Fruit fly (Drosophila melanogaster) whole organism, adult: ENCODE results near the gene PK2-R2.

Source experiments
- CG11617 ChIP-seq: fragments of 200-800 bp; sonication (Bioruptor generic); optimal IDR thresholded peaks from 2 replicates; lab custom pipeline; 2017; ENCODE audit warnings: mild to moderate bottlenecking, missing biosample characterization, missing genetic modification reagents, missing genetic modification characterization
- CG12768 ChIP-seq: fragments of 200-800 bp; sonication (Bioruptor generic); optimal IDR thresholded peaks from 2 replicates; lab custom pipeline; 2017; ENCODE audit warnings: missing biosample characterization, missing genetic modification characterization, mild to moderate bottlenecking, moderate library complexity, missing genetic modification reagents
- CG14711 ChIP-seq: fragments of 200-800 bp; sonication (Bioruptor generic); optimal IDR thresholded peaks from 2 replicates; lab custom pipeline; 2018; ENCODE audit warnings: missing biosample characterization, mild to moderate bottlenecking, missing genetic modification characterization, moderate library complexity
- CG1620 ChIP-seq: fragments of 200-800 bp; sonication (Bioruptor generic); optimal IDR thresholded peaks from 2 replicates; lab custom pipeline; 2016; ENCODE audit warnings: missing biosample characterization, missing genetic modification characterization
- CG33017 ChIP-seq: fragments of 200-800 bp; sonication (Bioruptor generic); optimal IDR thresholded peaks from 2 replicates; lab custom pipeline; 2018; ENCODE audit warnings: missing biosample characterization, mild to moderate bottlenecking, missing genetic modification characterization, moderate library complexity
- CG5204 ChIP-seq: fragments of 200-800 bp; sonication (Bioruptor generic); optimal IDR thresholded peaks from 2 replicates; lab custom pipeline; 2016; ENCODE audit warnings: missing biosample characterization, missing genetic modification characterization
- CG7045 ChIP-seq: fragments of 200-800 bp; sonication (Bioruptor generic); optimal IDR thresholded peaks from 2 replicates; lab custom pipeline; 2017; ENCODE audit warnings: missing biosample characterization, mild to moderate bottlenecking, missing genetic modification characterization
- CG7101 ChIP-seq: fragments of 200-800 bp; sonication (Bioruptor generic); optimal IDR thresholded peaks from 2 replicates; lab custom pipeline; 2018; ENCODE audit warnings: missing biosample characterization, mild to moderate bottlenecking, missing genetic modification characterization, moderate library complexity
- Clk ChIP-seq: fragments of 200-800 bp; sonication (Bioruptor generic); optimal IDR thresholded peaks from 2 replicates; lab custom pipeline; 2017; ENCODE audit warnings: missing biosample characterization, missing genetic modification characterization
- Crg-1 ChIP-seq: fragments of 200-800 bp; sonication (Bioruptor generic); optimal IDR thresholded peaks from 2 replicates; lab custom pipeline; 2016; ENCODE audit warnings: missing biosample characterization, missing genetic modification characterization
- Hr96 ChIP-seq: fragments of 200-800 bp; sonication (Bioruptor generic); optimal IDR thresholded peaks from 2 replicates; lab custom pipeline; 2016; ENCODE audit warnings: missing biosample characterization, missing genetic modification characterization
- Mnt ChIP-seq: fragments of 200-800 bp; sonication (Bioruptor generic); optimal IDR thresholded peaks from 2 replicates; lab custom pipeline; 2016; ENCODE audit warnings: missing biosample characterization, mild to moderate bottlenecking, missing genetic modification characterization
- bab1 ChIP-seq: fragments of 200-800 bp; sonication (Bioruptor generic); optimal IDR thresholded peaks from 3 replicates; lab custom pipeline; 2019; ENCODE audit warnings: missing biosample characterization, mild to moderate bottlenecking, missing genetic modification characterization, moderate library complexity
- cic ChIP-seq: fragments of 200-800 bp; sonication (Bioruptor generic); optimal IDR thresholded peaks from 2 replicates; lab custom pipeline; 2017; ENCODE audit warnings: missing biosample characterization, mild to moderate bottlenecking, missing genetic modification characterization, moderate library complexity
- cnc ChIP-seq, 2 experiments: fragments of >200 bp; optimal IDR thresholded peaks; 2 replicates each; lab custom pipeline; 2017
- kay ChIP-seq: fragments of 200-800 bp; sonication (Bioruptor generic); peaks from one replicate; lab custom pipeline; 2016; ENCODE audit warnings: missing biosample characterization, missing genetic modification characterization, borderline replicate concordance
- ovo ChIP-seq: fragments of 200-800 bp; sonication (Bioruptor generic); optimal IDR thresholded peaks from 2 replicates; lab custom pipeline; 2016; ENCODE audit warnings: missing biosample characterization, missing genetic modification characterization
- pad ChIP-seq: fragments of 200-800 bp; sonication (Bioruptor generic); optimal IDR thresholded peaks from 3 replicates; lab custom pipeline; 2017; ENCODE audit warnings: missing biosample characterization, missing genetic modification characterization, mild to moderate bottlenecking, moderate library complexity, missing genetic modification reagents
- tj ChIP-seq: fragments of 200-800 bp; sonication (Bioruptor generic); optimal IDR thresholded peaks from 3 replicates; lab custom pipeline; 2017; ENCODE audit warnings: missing biosample characterization, mild to moderate bottlenecking, missing genetic modification characterization, moderate library complexity
- toe ChIP-seq: fragments of 200-800 bp; sonication (Bioruptor generic); optimal IDR thresholded peaks from 2 replicates; lab custom pipeline; 2016; ENCODE audit warnings: missing biosample characterization, missing genetic modification characterization

The PK2-R2 gene

dm6 chr3R:13371840-13372680, 38.1 kb upstream of the PK2-R2 start, which contains the start of the genes Lip3 and CG34309:
TSS of gene Lip3 (minus strand) at chr3R:13371904.
TSS of gene CG34309 (plus strand) at chr3R:13372630.
- TF ChIP-seq Mnt (GFP tag; lab: Kevin White, UChicago) (no peak), Clk (GFP tag; lab: Kevin White, UChicago) (no peak), CG7101 (tag; lab: Kevin White, UChicago) (peak; percentile 19), kay (GFP tag; lab: Kevin White, UChicago) (no peak), CG12768 (GFP tag; lab: Kevin White, UChicago) (no peak), CG11617 (GFP tag; lab: Kevin White, UChicago) (peak; percentile 3), ovo (GFP tag; lab: Kevin White, UChicago) (no peak), CG33017 (peak; percentile 50), toe (GFP tag; lab: Kevin White, UChicago) (no peak)

DNA sequence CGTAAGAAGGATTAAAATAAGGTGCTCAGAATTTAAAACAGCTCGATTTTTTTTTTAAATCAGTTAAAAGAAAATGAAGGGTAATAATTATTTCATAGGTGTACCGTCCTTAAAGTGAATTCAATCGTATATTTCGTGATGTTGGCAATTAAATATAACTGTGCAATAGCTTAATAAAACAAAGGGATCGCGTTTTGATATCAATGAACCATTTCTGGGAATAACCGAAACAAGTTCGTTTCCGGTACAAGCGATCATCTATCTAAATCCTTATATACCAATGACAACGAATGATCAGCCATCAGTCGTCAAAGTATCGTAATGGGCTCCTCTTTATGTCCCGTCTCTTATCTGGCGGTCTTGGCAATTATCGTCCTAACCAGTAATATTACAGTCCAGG, 35.4 kb upstream of the PK2-R2 start, which contains the start of gene CheA87a:
CheA87a (plus strand) TSS at position 301 of the 400 bp plus-strand sequence.
- TF ChIP-seq Clk (GFP tag; lab: Kevin White, UChicago) (no peak), tj (no peak), Mnt (GFP tag; lab: Kevin White, UChicago) (no peak), Hr96 (GFP tag; lab: Kevin White, UChicago) (no peak), CG14711 (no peak), kay (GFP tag; lab: Kevin White, UChicago) (peak; percentile 31), pad (no peak), CG11617 (GFP tag; lab: Kevin White, UChicago) (no peak), CG33017 (no peak)

- peak; percentile 55 for TF ChIP-seq CG1620
- TF ChIP-seq Clk (GFP tag; lab: Kevin White, UChicago), result no peak
- no peak for TF ChIP-seq cic
- peak; percentile 80 for TF ChIP-seq toe (GFP tag; lab: Kevin White, UChicago)
- peak; percentile 20 for TF ChIP-seq tj
- no peak for TF ChIP-seq cnc (optimal IDR thresholded peaks at IDR 0.05; lab: Kevin White, UChicago)
- TF ChIP-seq CG14711, result peak; percentile 43
- TF ChIP-seq kay (GFP tag; lab: Kevin White, UChicago), result no peak
- peak; percentile 58 for TF ChIP-seq CG33017
- peak; percentile 52 for TF ChIP-seq pad
- TF ChIP-seq Hr96 (GFP tag; lab: Kevin White, UChicago), result peak; percentile 70
- peak; percentile 83 for TF ChIP-seq CG5204 (GFP tag; lab: Kevin White, UChicago)
- peak; percentile 11 for TF ChIP-seq ovo (GFP tag; lab: Kevin White, UChicago)
- TF ChIP-seq Crg-1 (GFP tag; lab: Kevin White, UChicago), result no peak
- peak; percentile 81 for TF ChIP-seq CG11617 (GFP tag; lab: Kevin White, UChicago)
- no peak for TF ChIP-seq Mnt (GFP tag; lab: Kevin White, UChicago)
- TF ChIP-seq bab1 (GFP tag; lab: Kevin White, UChicago), result peak; percentile 55
- peak; percentile 57 for TF ChIP-seq CG12768 (GFP tag; lab: Kevin White, UChicago)
- TF ChIP-seq CG7101 (tag; lab: Kevin White, UChicago), result peak; percentile 57
- peak; percentile 62 for TF ChIP-seq CG7045 (GFP tag; lab: Kevin White, UChicago)
Observed at dm6 chr3R:13366561-13367518, 32.9 kb upstream of the PK2-R2 start, which contains the start of gene Elp6. TSS of gene Elp6 (minus strand) at chr3R:13366910.

DNA sequence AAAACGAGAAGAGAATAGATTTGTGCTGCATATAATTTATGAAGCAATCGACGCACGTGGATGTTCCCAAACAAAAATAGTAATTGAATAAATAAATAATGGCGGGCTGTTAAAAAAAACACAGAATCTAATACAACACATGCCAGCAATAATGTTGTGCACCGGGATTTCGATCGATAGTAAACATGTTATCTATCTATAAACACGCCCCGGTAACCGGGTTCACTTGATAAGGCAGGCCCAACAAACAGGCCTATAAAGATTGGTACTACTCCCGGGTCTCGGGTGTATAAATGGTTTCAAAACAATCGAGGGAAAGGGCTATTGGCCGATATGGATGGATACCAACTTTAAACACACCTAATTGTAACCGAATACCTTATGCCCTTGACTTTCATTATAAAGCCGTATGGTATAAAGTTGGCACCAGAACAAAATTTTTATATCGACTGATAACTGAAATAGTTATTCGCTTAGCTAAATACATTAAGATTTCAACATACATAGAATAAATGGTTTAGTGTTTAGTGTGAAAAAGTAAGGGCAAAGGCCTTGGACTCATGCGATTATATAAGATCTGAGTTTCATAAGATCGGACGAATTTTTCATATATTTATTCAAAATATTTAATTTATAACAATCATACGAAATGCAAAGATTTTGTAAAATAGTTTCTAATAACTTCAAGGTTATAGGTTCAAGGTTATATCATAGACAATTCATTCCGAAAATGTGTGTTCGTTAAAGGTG, 31.9 kb upstream of the PK2-R2 start:
- TF ChIP-seq pad, result no peak
- peak; percentile 56 for TF ChIP-seq kay (GFP tag; lab: Kevin White, UChicago)
- TF ChIP-seq cic, result no peak

dm6 chr3R:13364175-13365174, 30.5 kb upstream of the PK2-R2 start, which contains the start of gene Dic1:
TSS of gene Dic1 (plus strand) at chr3R:13364938.
- TF ChIP-seq CG7045 (GFP tag; lab: Kevin White, UChicago), result peak; percentile 98
- TF ChIP-seq CG5204 (GFP tag; lab: Kevin White, UChicago), result peak; percentile 95
- peak; percentile 98 for TF ChIP-seq kay (GFP tag; lab: Kevin White, UChicago)
- TF ChIP-seq bab1 (GFP tag; lab: Kevin White, UChicago), result peak; percentile 94
- TF ChIP-seq Crg-1 (GFP tag; lab: Kevin White, UChicago), result peak; percentile 92
- peak; percentile 99 for TF ChIP-seq CG11617 (GFP tag; lab: Kevin White, UChicago)
- peak; percentile 62 for TF ChIP-seq cic
- TF ChIP-seq CG14711, result peak; percentile 94
- peak; percentile 93 for TF ChIP-seq toe (GFP tag; lab: Kevin White, UChicago)
- peak; percentile 89 for TF ChIP-seq CG1620
- peak; percentile 93 for TF ChIP-seq Clk (GFP tag; lab: Kevin White, UChicago)
- TF ChIP-seq tj, result peak; percentile 83
- TF ChIP-seq cnc (optimal IDR thresholded peaks at IDR 0.05; lab: Kevin White, UChicago), result no peak
- peak; percentile 90 for TF ChIP-seq pad
- peak; percentile 95 for TF ChIP-seq CG33017
- TF ChIP-seq CG7101 (tag; lab: Kevin White, UChicago), result peak; percentile 96
- peak; percentile 82 for TF ChIP-seq ovo (GFP tag; lab: Kevin White, UChicago)
- peak; percentile 78 for TF ChIP-seq Mnt (GFP tag; lab: Kevin White, UChicago)
- TF ChIP-seq Hr96 (GFP tag; lab: Kevin White, UChicago), result peak; percentile 86
- peak; percentile 97 for TF ChIP-seq CG12768 (GFP tag; lab: Kevin White, UChicago)
